Fruit fly (Drosophila melanogaster): Measurements from ENCODE around the gene CG8112.

dm6 chr3R:8699230-8699629 is 13.5 kb upstream of the CG8112 start:
- TF ChIP-seq Dif (GFP tag; optimal IDR thresholded peaks at IDR 0.05; ENCODE audit: partially characterized antibody) (no peak), jim (GFP tag; optimal IDR thresholded peaks at IDR 0.05) (no peak), CrebA (GFP tag; optimal IDR thresholded peaks at IDR 0.05; ENCODE audit: borderline replicate concordance) (no peak), brk (GFP tag; optimal IDR thresholded peaks at IDR 0.05) (no peak), Hr78 (GFP tag; optimal IDR thresholded peaks at IDR 0.05) (no peak), sage (GFP tag; optimal IDR thresholded peaks at IDR 0.05) (no peak), GATAd (GFP tag; optimal IDR thresholded peaks at IDR 0.05) (no peak), Mio (GFP tag; optimal IDR thresholded peaks at IDR 0.05) (no peak), lola (GFP tag; optimal IDR thresholded peaks at IDR 0.05) (no peak), psq (GFP tag; optimal IDR thresholded peaks at IDR 0.05) (no peak)
